Fruit fly (Drosophila melanogaster): Measurements from ENCODE around the gene MFS3.

Gene MFS3

DNA sequence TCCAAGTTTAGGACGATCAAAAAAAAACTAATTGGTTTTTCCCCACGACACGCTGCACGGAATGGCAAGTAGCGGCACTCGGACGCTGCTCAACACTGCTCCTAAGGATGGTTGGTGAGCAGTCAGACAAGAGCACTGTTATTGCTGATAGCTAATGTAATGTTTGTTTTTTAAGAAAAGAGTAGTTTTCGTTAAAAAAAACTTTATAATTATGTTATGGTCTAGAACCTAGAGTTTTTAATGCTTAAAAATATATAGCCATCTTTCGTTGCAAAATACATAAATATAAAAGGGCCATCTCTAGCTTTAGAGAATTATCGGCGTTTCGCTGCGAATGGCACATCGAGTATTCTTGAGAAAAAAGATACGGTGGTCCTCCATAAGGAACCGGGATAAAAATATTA lies 29.7 kb downstream of the MFS3 start, which contains the start of the genes Charon and CG4887 (continued):
- TF ChIP-seq pum (GFP tag; optimal IDR thresholded peaks at IDR 0.05) (peak; percentile 90), H2.0 (GFP tag; IDR thresholded peaks at IDR 0.05) (peak; percentile 56), Ptx1 (GFP tag; IDR thresholded peaks at IDR 0.05) (peak; percentile 85), Atf6 (GFP tag; IDR thresholded peaks at IDR 0.05) (peak; percentile 75), CG3281 (GFP tag; optimal IDR thresholded peaks at IDR 0.05) (peak; percentile 80), mam (GFP tag; optimal IDR thresholded peaks at IDR 0.05) (peak; percentile 92), CG10979 (tag; optimal IDR thresholded peaks at IDR 0.05) (peak; percentile 71), Myb (GFP tag; optimal IDR thresholded peaks at IDR 0.05) (peak; percentile 83), Lhr (GFP tag; optimal IDR thresholded peaks at IDR 0.05) (peak; percentile 67), CG17361 (GFP tag; IDR thresholded peaks at IDR 0.05) (no peak; the same call in 2 of the 3 replicates), Dek (tag; optimal IDR thresholded peaks at IDR 0.05) (peak; percentile 71), H15 (GFP tag; IDR thresholded peaks at IDR 0.05) (peak; percentile 72; the same call in 1 of the 3 replicates), seq (GFP tag; IDR thresholded peaks at IDR 0.05) (peak; percentile 69), CG17802 (tag; optimal IDR thresholded peaks at IDR 0.05) (peak; percentile 43), CG15479 (GFP tag; optimal IDR thresholded peaks at IDR 0.05) (no peak), sens-2 (GFP tag; IDR thresholded peaks at IDR 0.05) (no peak), D (optimal IDR thresholded peaks at IDR 0.05) (no peak), D (GFP tag; optimal IDR thresholded peaks at IDR 0.05) (no peak), Neu2 (GFP tag; optimal IDR thresholded peaks at IDR 0.05; ENCODE audit: borderline replicate concordance) (peak; percentile 49), lilli (GFP tag; optimal IDR thresholded peaks at IDR 0.05) (peak; percentile 93), CG7372 (GFP tag; IDR thresholded peaks at IDR 0.05) (peak; percentile 83; the same call in 1 of the 2 replicates), fd64A (GFP tag; optimal IDR thresholded peaks at IDR 0.05) (no peak), CG12219 (GFP tag; optimal IDR thresholded peaks at IDR 0.05) (no peak), MTF-1 (GFP tag; optimal IDR thresholded peaks at IDR 0.05; ENCODE audit: borderline replicate concordance) (no peak), CG42726 (GFP tag; IDR thresholded peaks at IDR 0.05; ENCODE audit: partially characterized antibody) (no peak), Doc2 (GFP tag; IDR thresholded peaks at IDR 0.05) (0 out of 2 replicates have a peak, but pooled peaks have one; percentile 41), pita (GFP tag; optimal IDR thresholded peaks at IDR 0.05) (no peak), Drgx (GFP tag; IDR thresholded peaks at IDR 0.05) (peak; percentile 46; the same call in 1 of the 2 replicates), hth (optimal IDR thresholded peaks at IDR 0.05) (no peak), CG4424 (GFP tag; optimal IDR thresholded peaks at IDR 0.05) (peak; percentile 89), wor (GFP tag; IDR thresholded peaks at IDR 0.05) (peak; percentile 57; the same call in 1 of the 2 replicates), Blimp-1 (GFP tag; optimal IDR thresholded peaks at IDR 0.05) (no peak), CG33213 (GFP tag; optimal IDR thresholded peaks at IDR 0.05) (peak; percentile 78), CG12104 (GFP tag; optimal IDR thresholded peaks at IDR 0.05) (peak; percentile 68), CG31224 (GFP tag; IDR thresholded peaks at IDR 0.05) (peak; percentile 55; the same call in 1 of the 2 replicates), CrebB (tag; optimal IDR thresholded peaks at IDR 0.05) (peak; percentile 52), CG17912 (GFP tag; optimal IDR thresholded peaks at IDR 0.05) (peak; percentile 19), ase (GFP tag; IDR thresholded peaks at IDR 0.05) (peak; percentile 74), gsb-n (tag; optimal IDR thresholded peaks at IDR 0.05) (no peak), Deaf1 (tag; optimal IDR thresholded peaks at IDR 0.05) (peak; percentile 44), z (GFP tag; IDR thresholded peaks at IDR 0.05) (no peak), Trl (optimal IDR thresholded peaks at IDR 0.05) (no peak), Trl (GFP tag; optimal IDR thresholded peaks at IDR 0.05) (peak; percentile 86), ab (GFP tag; optimal IDR thresholded peaks at IDR 0.05) (peak; percentile 58), CG14965 (GFP tag; optimal IDR thresholded peaks at IDR 0.05; ENCODE audit: borderline replicate concordance) (no peak), peb (GFP tag; IDR thresholded peaks at IDR 0.05) (peak; percentile 60), Hr78 (GFP tag; optimal IDR thresholded peaks at IDR 0.05) (no peak), CG16813 (GFP tag; IDR thresholded peaks at IDR 0.05; ENCODE audit: partially characterized antibody) (peak; percentile 75), CG13894 (tag; optimal IDR thresholded peaks at IDR 0.05) (peak; percentile 86), CG7987 (GFP tag; optimal IDR thresholded peaks at IDR 0.05) (peak; percentile 35), CG13775 (GFP tag; optimal IDR thresholded peaks at IDR 0.05) (peak; percentile 88)
